Worm (Caenorhabditis elegans) whole organism, L3 larva: ENCODE measurements around the gene D2023.1.

Experiments
- eor-1 ChIP-seq, 2 experiments: fragments of 150-350 bp; optimal IDR thresholded peaks; 2 replicates each; lab custom pipeline; 2014 to 2018; ENCODE audit warnings: missing biosample characterization in 2 of 2, missing genetic modification characterization in 2 of 2
- lin-15B ChIP-seq: fragments of 150-350 bp; optimal IDR thresholded peaks from 2 replicates; lab custom pipeline; 2014; ENCODE audit warnings: missing biosample characterization, missing genetic modification characterization
- lin-39 ChIP-seq: fragments of 150-350 bp; optimal IDR thresholded peaks from 2 replicates; lab custom pipeline; 2018; ENCODE audit warnings: missing biosample characterization, missing genetic modification reagents, missing genetic modification characterization
- nfya-1 ChIP-seq: sonication (generic microtip); optimal IDR thresholded peaks from 2 replicates; lab custom pipeline; 2017; ENCODE audit warnings: missing genetic modification characterization, mild to moderate bottlenecking, missing compliant biosample characterization, antibody characterized with exemption, moderate library complexity; ENCODE audit not compliant: insufficient read depth
- nhr-11 ChIP-seq: fragments of 150-350 bp; optimal IDR thresholded peaks from 2 replicates; lab custom pipeline; 2014; ENCODE audit warnings: missing biosample characterization, missing genetic modification characterization
- nhr-25 ChIP-seq: sonication (generic microtip); optimal IDR thresholded peaks from 2 replicates; lab custom pipeline; 2017; ENCODE audit warnings: missing biosample characterization, missing genetic modification characterization
- sea-2 ChIP-seq: fragments of 150-350 bp; sonication (generic microtip); optimal IDR thresholded peaks from 4 replicates; lab custom pipeline; 2014; ENCODE audit warnings: missing biosample characterization, missing genetic modification reagents, missing genetic modification characterization
- skn-1 ChIP-seq: fragments of 150-350 bp; optimal IDR thresholded peaks from 2 replicates; lab custom pipeline; 2014; ENCODE audit warnings: missing biosample characterization, missing genetic modification characterization
- tbx-2 ChIP-seq: sonication (generic microtip); optimal IDR thresholded peaks from 2 replicates; lab custom pipeline; 2016; ENCODE audit warnings: mild to moderate bottlenecking, missing genetic modification characterization, missing compliant biosample characterization
- unc-62 ChIP-seq: fragments of 150-350 bp; sonication (generic microtip); optimal IDR thresholded peaks from 4 replicates; lab custom pipeline; 2014; ENCODE audit warnings: missing biosample characterization, missing genetic modification reagents, missing genetic modification characterization

- no peak for TF ChIP-seq sea-2 (GFP tag; lab: Kevin White, UChicago)
- TF ChIP-seq nfya-1 (tag; lab: Kevin White, UChicago), result peak; percentile 46
- TF ChIP-seq nhr-25 (tag; lab: Kevin White, UChicago), result peak; percentile 98
- no peak for TF ChIP-seq lin-39
- peak; percentile 78 for TF ChIP-seq tbx-2 (tag; lab: Kevin White, UChicago)
- TF ChIP-seq skn-1 (tag; lab: Kevin White, UChicago), result no peak
- no peak for TF ChIP-seq nhr-11 (tag; lab: Kevin White, UChicago)
- TF ChIP-seq lin-15B (tag; lab: Kevin White, UChicago), result no peak
- TF ChIP-seq unc-62 (GFP tag; lab: Kevin White, UChicago), result no peak
- TF ChIP-seq eor-1 (tag; optimal IDR thresholded peaks at IDR 0.05; lab: Kevin White, UChicago), result no peak
Observed at ce11 chrV:11799252-11799822, 10.0 kb downstream of the D2023.1 start.
